Worm (Caenorhabditis elegans) whole organism, L4 larva: ENCODE results near the gene cal-2.

Experiments
- hmg-1.1 ChIP-seq: fragments of 200-800 bp; sonication (Bioruptor generic); IDR thresholded peaks from 2 replicates; pipeline ENCODE4 v1.3.6; 2022; ENCODE audit warnings: missing genetic modification reagents, missing genetic modification characterization, missing compliant biosample characterization
- nhr-11 ChIP-seq: fragments of 150-350 bp; optimal IDR thresholded peaks from 2 replicates; lab custom pipeline; 2014; ENCODE audit warnings: missing biosample characterization, missing genetic modification characterization
- pha-4 ChIP-seq, 2 experiments: fragments of 150-350 bp in 1 of 2; fragments of 200-800 bp in 1 of 2; sonication (Bioruptor generic) in 1 of 2; IDR thresholded peaks in 1 of 2; optimal IDR thresholded peaks in 1 of 2; 2 replicates each; pipeline versions ENCODE4 v1.3.6 to Lab custom; 2014 to 2022; ENCODE audit warnings: missing genetic modification characterization in 2 of 2, missing genetic modification reagents in 2 of 2, missing biosample characterization in 1 of 2, missing compliant biosample characterization in 1 of 2
- snpc-4 ChIP-seq: fragments of 150-350 bp; optimal IDR thresholded peaks from 2 replicates; lab custom pipeline; 2014; ENCODE audit warnings: missing biosample characterization, missing genetic modification characterization
- zfp-2 ChIP-seq: sonication (generic microtip); optimal IDR thresholded peaks from 2 replicates; lab custom pipeline; 2016; ENCODE audit warnings: mild to moderate bottlenecking, missing genetic modification characterization, missing compliant biosample characterization
- ztf-11 ChIP-seq: fragments of 150-350 bp; optimal IDR thresholded peaks from 2 replicates; lab custom pipeline; 2014; ENCODE audit warnings: missing biosample characterization, missing genetic modification characterization

- TF ChIP-seq hmg-1.1, result no peak
- no peak for TF ChIP-seq ztf-11 (tag; lab: Kevin White, UChicago)
- TF ChIP-seq pha-4 (GFP tag; IDR thresholded peaks at IDR 0.05; lab: Robert Waterston, UW), result no peak
- no peak for TF ChIP-seq pha-4 (tag; optimal IDR thresholded peaks at IDR 0.05; lab: Kevin White, UChicago)
- TF ChIP-seq snpc-4, result no peak
- no peak for TF ChIP-seq nhr-11
- no peak for TF ChIP-seq zfp-2 (tag; lab: Kevin White, UChicago)
Observed at ce11 chrII:8953703-8954102, 6.8 kb upstream of the cal-2 start.
